Fruit fly (Drosophila melanogaster): ENCODE measurements around the gene Trc8.

Trc8 gene

DNA sequence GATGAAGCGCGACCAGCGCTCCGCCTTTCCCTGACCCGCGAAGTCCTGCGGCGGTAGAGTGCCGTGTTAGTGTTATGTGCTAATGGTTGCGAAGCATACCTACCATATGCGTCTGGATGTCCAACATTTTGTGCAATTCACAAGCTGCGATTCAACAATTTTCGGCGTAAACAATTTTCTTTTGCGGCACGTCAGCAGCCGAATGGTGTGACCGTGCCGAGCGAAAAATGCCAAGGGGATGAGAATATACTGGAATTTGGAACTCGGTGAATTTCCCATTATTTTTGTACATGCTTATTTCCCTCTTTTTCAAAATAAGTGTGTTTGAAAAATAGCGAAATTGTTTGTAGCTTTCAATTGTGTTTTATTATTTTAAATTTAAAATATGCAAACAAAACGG lies 12.7 kb downstream of the Trc8 start, which contains the start of gene Spase12:
TSS of gene Spase12 (minus strand) at position 239 of the 400 bp plus-strand sequence.
- peak; percentile 10 for TF ChIP-seq CG17801 (GFP tag; optimal IDR thresholded peaks at IDR 0.05; ENCODE audit: partially characterized antibody)

- TF ChIP-seq CG17801 (GFP tag; optimal IDR thresholded peaks at IDR 0.05; ENCODE audit: partially characterized antibody) = peak; percentile 56
Measured at dm6 chr3R:29489209-29489608, 14.4 kb downstream of the Trc8 start, which contains the start of the genes CG2321 and CG2006. TSS of gene CG2321 (minus strand) at chr3R:29489265. TSS of gene CG2006 (plus strand) at chr3R:29489468.

DNA sequence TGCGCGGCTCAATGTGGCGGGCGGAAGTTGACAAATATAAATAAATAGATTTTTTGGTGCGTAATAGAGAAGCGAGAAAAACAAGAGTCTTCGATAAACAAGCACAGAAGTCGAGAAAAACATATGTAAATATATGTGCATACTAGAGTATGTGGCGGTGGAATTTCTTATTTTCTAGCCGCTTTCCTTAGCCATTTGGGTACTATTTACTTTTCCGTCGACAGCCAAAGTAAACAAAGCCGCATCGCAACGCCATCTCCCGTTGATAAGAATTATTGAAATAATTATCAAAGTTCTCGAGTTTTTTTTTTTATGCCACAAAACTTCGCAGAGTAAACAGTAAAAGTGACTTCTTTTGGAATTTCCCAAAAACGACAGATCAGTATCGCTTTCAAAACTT lies 23.7 kb downstream of the Trc8 start:
- TF ChIP-seq CG17801 (GFP tag; optimal IDR thresholded peaks at IDR 0.05; ENCODE audit: partially characterized antibody) = no peak

- peak; percentile 88 for TF ChIP-seq CG17801 (GFP tag; optimal IDR thresholded peaks at IDR 0.05; ENCODE audit: partially characterized antibody)
Measured at dm6 chr3R:29478952-29479538, 24.6 kb downstream of the Trc8 start.

DNA sequence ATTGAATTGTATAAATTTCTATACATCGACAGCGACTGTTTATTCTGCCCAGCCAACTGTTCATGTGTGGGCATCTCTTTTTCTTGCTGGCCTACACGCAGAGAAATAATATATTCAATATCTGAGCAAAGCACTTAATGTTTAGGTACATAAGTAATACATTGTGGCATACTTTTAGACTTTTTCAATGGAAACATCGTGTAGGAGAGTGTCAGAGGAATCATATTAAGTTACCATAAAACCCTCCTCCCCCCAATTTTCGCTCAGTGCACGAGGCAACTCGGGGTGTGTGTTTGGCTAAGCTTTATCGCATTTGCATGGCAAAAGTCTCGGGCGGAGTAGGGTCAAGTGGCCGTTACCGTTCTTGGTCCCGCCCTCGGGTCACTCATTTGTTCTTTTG lies 33.5 kb downstream of the Trc8 start:
- no peak for TF ChIP-seq CG17801 (GFP tag; optimal IDR thresholded peaks at IDR 0.05; ENCODE audit: partially characterized antibody)

DNA sequence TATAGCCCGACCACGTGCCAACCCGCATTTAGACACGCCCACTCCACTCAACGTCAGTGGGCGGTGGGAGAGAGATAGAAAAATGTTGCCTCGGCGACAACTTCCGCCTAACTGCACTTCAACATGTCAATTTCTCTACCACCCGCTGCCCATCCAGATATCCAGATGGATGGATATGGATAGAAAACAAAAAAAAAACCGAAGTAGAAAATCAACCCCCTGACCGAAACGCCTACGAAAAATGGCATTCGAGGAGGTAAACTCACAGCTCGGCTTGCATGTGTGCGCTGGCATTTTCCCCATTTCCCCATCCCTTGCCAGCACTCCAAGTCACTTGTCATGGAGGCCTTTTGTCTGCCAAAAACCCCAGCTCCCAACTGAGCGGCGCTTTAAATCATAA lies 36.8 kb downstream of the Trc8 start:
- no peak for TF ChIP-seq CG17801 (GFP tag; optimal IDR thresholded peaks at IDR 0.05; ENCODE audit: partially characterized antibody)

- no peak for TF ChIP-seq CG17801 (GFP tag; optimal IDR thresholded peaks at IDR 0.05; ENCODE audit: partially characterized antibody)
Measured at dm6 chr3R:29461846-29462245, 41.8 kb downstream of the Trc8 start.

DNA sequence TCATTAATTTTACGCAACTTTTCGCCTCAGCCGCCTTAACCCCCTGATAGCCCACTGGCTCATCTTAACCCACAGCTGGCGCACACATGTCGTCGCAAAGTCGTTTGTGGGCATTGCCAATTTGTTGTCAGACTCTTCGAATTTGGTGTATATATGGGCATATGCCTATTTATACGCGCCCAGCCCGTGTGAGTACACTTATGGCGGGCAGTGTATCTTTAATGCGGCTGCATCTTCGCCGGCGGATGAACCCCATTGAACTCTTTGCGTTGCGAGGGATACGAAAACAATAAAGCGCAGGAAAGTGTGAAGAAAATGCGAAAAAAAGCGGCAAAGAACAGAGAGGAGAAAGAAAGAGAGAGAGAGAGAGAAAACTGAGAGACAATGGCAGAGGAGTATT lies 42.5 kb downstream of the Trc8 start:
- TF ChIP-seq CG17801 (GFP tag; optimal IDR thresholded peaks at IDR 0.05; ENCODE audit: partially characterized antibody) = no peak

DNA sequence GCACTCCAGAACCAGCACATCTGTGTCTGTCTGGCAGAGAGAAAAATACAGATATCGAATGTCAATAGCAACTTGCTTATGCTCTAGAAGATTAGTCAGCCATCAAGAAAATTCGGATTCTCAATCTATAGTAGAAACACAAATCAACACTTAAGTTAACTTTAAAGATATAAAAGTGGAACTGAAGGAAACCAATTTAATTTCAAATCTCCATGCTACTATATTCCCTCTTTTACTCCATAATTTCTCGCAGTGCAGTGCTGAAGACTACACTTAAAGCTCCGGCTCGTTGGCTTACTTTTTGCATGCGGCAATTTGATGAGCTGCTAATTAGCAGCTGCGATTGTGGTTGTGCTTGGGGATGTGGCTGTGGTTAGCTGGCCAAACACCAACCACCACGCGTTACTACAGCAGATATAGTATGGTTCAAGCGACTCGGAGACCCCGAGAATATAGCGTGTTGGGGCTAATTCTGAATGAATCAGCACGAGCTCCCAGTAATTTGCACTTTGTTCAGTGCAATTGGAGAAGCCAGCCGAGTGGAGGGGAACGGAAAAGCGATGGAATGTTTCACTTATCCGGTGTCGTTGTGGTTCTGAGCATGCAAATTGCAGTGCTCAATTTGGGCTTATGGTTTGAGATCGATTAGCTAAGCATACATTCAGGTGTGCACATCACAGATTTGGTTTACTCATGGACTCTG lies 43.2 kb downstream of the Trc8 start:
- peak; percentile 54 for TF ChIP-seq CG17801 (GFP tag; optimal IDR thresholded peaks at IDR 0.05; ENCODE audit: partially characterized antibody)

DNA sequence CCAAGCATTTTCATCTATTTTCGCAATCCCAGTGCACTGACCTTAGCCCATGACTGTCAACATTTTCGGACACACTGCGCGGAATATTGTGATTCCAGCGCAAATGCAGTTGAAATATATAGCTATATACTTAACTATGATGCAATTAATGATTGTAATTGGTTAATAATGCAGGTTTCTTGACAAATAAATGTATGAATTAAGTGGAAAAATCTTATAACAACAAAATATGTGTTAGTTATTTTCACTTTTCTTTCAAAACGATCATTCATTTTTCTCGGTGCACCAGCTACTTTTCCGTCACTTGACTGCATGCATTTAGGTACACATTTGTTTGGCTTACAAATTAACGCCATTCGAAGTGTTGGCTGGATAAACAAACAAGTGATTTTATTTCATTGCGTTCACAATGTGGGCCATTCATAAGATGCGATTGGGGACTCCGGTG lies 44.9 kb downstream of the Trc8 start:
- TF ChIP-seq CG17801 (GFP tag; optimal IDR thresholded peaks at IDR 0.05; ENCODE audit: partially characterized antibody) = no peak

dm6 chr3R:29457779-29458382 lies 45.7 kb downstream of the Trc8 start:
- no peak for TF ChIP-seq CG17801 (GFP tag; optimal IDR thresholded peaks at IDR 0.05; ENCODE audit: partially characterized antibody)

DNA sequence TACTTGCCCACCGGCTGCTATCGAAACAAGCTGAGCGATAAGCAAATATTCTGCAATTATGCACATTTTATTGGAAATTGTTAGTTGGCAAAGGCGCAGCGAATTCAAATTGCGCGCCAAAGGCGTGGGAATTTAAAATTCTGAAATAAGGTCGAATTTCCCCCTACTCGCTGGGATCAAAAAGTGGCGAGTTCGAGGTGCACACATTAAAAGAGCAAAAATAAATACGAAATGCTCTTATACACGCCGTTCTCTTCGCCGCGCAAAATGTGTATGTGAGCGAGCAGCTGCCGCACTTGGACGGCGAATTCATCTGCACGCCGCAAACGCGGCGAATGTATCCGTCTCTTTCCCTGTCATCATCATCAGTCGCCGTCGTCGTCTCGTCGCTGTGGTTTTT lies 46.4 kb downstream of the Trc8 start:
- TF ChIP-seq CG17801 (GFP tag; optimal IDR thresholded peaks at IDR 0.05; ENCODE audit: partially characterized antibody) = no peak

DNA sequence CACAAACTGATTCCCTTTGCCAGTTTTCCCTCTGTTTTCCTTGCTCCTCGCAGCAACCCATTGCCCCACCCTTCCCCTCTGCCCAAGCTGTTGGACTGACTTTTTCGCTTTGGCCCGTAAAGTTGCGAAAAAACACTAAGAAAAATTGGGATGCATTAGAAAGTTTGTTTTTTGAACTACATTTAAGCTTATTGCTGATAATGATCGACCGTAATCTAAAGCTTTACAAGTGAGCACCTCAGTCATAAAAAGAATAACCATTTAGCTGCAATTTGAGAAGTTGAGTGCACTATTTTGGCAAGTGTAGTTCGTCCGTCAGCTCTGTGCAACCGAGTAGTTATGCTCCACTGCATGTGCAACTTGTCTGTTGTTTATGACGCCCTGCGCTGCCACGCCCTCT lies 53.3 kb downstream of the Trc8 start:
- no peak for TF ChIP-seq CG17801 (GFP tag; optimal IDR thresholded peaks at IDR 0.05; ENCODE audit: partially characterized antibody)
